Fruit fly (Drosophila melanogaster) whole organism, embryonic: Measurements from ENCODE around the gene CG32983.

Source experiments
- Asciz ChIP-seq: fragments of 200-800 bp; sonication (Bioruptor generic); optimal IDR thresholded peaks from 2 replicates; lab custom pipeline; 2017; ENCODE audit warnings: missing biosample characterization, mild to moderate bottlenecking, missing genetic modification characterization, missing genetic modification reagents
- CG10267 ChIP-seq: fragments of 200-800 bp; sonication (Bioruptor generic); optimal IDR thresholded peaks from 2 replicates; lab custom pipeline; 2018; ENCODE audit warnings: missing biosample characterization, mild to moderate bottlenecking, missing genetic modification characterization, moderate library complexity
- CG10543 ChIP-seq: fragments of 200-800 bp; sonication (Bioruptor generic); optimal IDR thresholded peaks from 3 replicates; lab custom pipeline; 2017; ENCODE audit warnings: missing biosample characterization, mild to moderate bottlenecking, missing genetic modification characterization, moderate library complexity
- CG10959 ChIP-seq: fragments of 200-800 bp; sonication (Bioruptor generic); IDR thresholded peaks from 2 replicates; pipeline ENCODE4 v1.3.6; 2022; ENCODE audit warnings: missing biosample characterization, missing genetic modification characterization
- CG11398 ChIP-seq: fragments of 200-800 bp; sonication (Bioruptor generic); optimal IDR thresholded peaks from 2 replicates; lab custom pipeline; 2016; ENCODE audit warnings: missing biosample characterization, missing genetic modification characterization
- CG11723 ChIP-seq: fragments of 200-800 bp; sonication (Bioruptor generic); optimal IDR thresholded peaks from 2 replicates; lab custom pipeline; 2017; ENCODE audit warnings: missing biosample characterization, mild to moderate bottlenecking, missing genetic modification characterization
- CG12744 ChIP-seq: fragments of 200-800 bp; sonication (Bioruptor generic); optimal IDR thresholded peaks from 2 replicates; lab custom pipeline; 2016; ENCODE audit warnings: missing biosample characterization, missing genetic modification characterization
- CG15011 ChIP-seq: fragments of 200-800 bp; sonication (Bioruptor generic); optimal IDR thresholded peaks from 3 replicates; lab custom pipeline; 2018; ENCODE audit warnings: missing biosample characterization, mild to moderate bottlenecking, missing genetic modification characterization
- CG1602 ChIP-seq: fragments of 200-800 bp; sonication (Bioruptor generic); optimal IDR thresholded peaks from 3 replicates; lab custom pipeline; 2016; ENCODE audit warnings: missing biosample characterization, missing genetic modification characterization
- CG16813 ChIP-seq: fragments of 200-800 bp; sonication (Bioruptor generic); IDR thresholded peaks from 3 replicates; pipeline ENCODE4 v1.3.6; 2022; ENCODE audit warnings: missing biosample characterization, missing genetic modification characterization; ENCODE audit not compliant: partially characterized antibody
- CG17328 ChIP-seq: fragments of 200-800 bp; sonication (Bioruptor generic); IDR thresholded peaks from 2 replicates; pipeline ENCODE4 v1.3.6; 2022; ENCODE audit warnings: missing biosample characterization, missing genetic modification characterization
- CG18599 ChIP-seq: fragments of 200-800 bp; sonication (Bioruptor generic); optimal IDR thresholded peaks from 3 replicates; lab custom pipeline; 2017; ENCODE audit warnings: missing biosample characterization, missing genetic modification characterization, mild to moderate bottlenecking, moderate library complexity, missing genetic modification reagents
- CG2712 ChIP-seq: fragments of 200-800 bp; optimal IDR thresholded peaks from 3 replicates; lab custom pipeline; 2019; ENCODE audit warnings: missing biosample characterization, mild to moderate bottlenecking, missing genetic modification characterization, moderate library complexity
- CG3065 ChIP-seq: fragments of 200-800 bp; sonication (Bioruptor generic); optimal IDR thresholded peaks from 2 replicates; lab custom pipeline; 2016; ENCODE audit warnings: missing biosample characterization, missing genetic modification characterization
- CG4424 ChIP-seq: fragments of 200-800 bp; sonication (Bioruptor generic); optimal IDR thresholded peaks from 3 replicates; lab custom pipeline; 2016; ENCODE audit warnings: missing biosample characterization, missing genetic modification characterization
- CG4820 ChIP-seq: fragments of 200-800 bp; sonication (Bioruptor generic); optimal IDR thresholded peaks from 3 replicates; lab custom pipeline; 2016; ENCODE audit warnings: missing biosample characterization, missing genetic modification characterization
- CG5245 ChIP-seq: fragments of 200-800 bp; sonication (Bioruptor generic); optimal IDR thresholded peaks from 3 replicates; lab custom pipeline; 2016; ENCODE audit warnings: missing biosample characterization, missing genetic modification characterization
- CG6813 ChIP-seq: fragments of 200-800 bp; sonication (Bioruptor generic); optimal IDR thresholded peaks from 2 replicates; lab custom pipeline; 2017; ENCODE audit warnings: missing biosample characterization, missing genetic modification characterization, mild to moderate bottlenecking, moderate library complexity, missing genetic modification reagents
- CG7357 ChIP-seq: fragments of 200-800 bp; sonication (Bioruptor generic); IDR thresholded peaks from 3 replicates; pipeline ENCODE4 v1.3.6; 2022; ENCODE audit warnings: missing biosample characterization, missing genetic modification characterization
- CG7556 ChIP-seq: fragments of 200-800 bp; sonication (Bioruptor generic); optimal IDR thresholded peaks from 2 replicates; lab custom pipeline; 2017; ENCODE audit warnings: missing biosample characterization, mild to moderate bottlenecking, missing genetic modification characterization
- CG7786 ChIP-seq: fragments of 200-800 bp; sonication (Bioruptor generic); optimal IDR thresholded peaks from 2 replicates; lab custom pipeline; 2016; ENCODE audit warnings: missing biosample characterization, missing genetic modification characterization
- CG9797 ChIP-seq: fragments of 200-800 bp; sonication (Bioruptor generic); optimal IDR thresholded peaks from 3 replicates; lab custom pipeline; 2018; ENCODE audit warnings: missing biosample characterization, mild to moderate bottlenecking, missing genetic modification characterization
- CrebB ChIP-seq: fragments of 200-800 bp; sonication (Bioruptor generic); optimal IDR thresholded peaks from 3 replicates; lab custom pipeline; 2018; ENCODE audit warnings: missing biosample characterization, mild to moderate bottlenecking, missing genetic modification characterization
- Dfd ChIP-seq, 2 experiments: fragments of >200 bp; optimal IDR thresholded peaks; 2 replicates each; lab custom pipeline; 2017; ENCODE audit warnings: missing biosample characterization in 2 of 2, missing genetic modification characterization in 2 of 2
- Dip3 ChIP-seq: fragments of 200-800 bp; sonication (Bioruptor generic); optimal IDR thresholded peaks from 3 replicates; lab custom pipeline; 2016; ENCODE audit warnings: missing biosample characterization, missing genetic modification characterization
- Fer2 ChIP-seq: fragments of 200-800 bp; sonication (Bioruptor generic); optimal IDR thresholded peaks from 2 replicates; lab custom pipeline; 2018; ENCODE audit warnings: missing biosample characterization, mild to moderate bottlenecking, missing genetic modification characterization, moderate library complexity
- HHEX ChIP-seq: fragments of 200-800 bp; sonication (Bioruptor generic); optimal IDR thresholded peaks from 3 replicates; lab custom pipeline; 2017; ENCODE audit warnings: missing biosample characterization, mild to moderate bottlenecking, missing genetic modification characterization, missing genetic modification reagents
- HLHmδ ChIP-seq: fragments of 200-800 bp; sonication (Bioruptor generic); optimal IDR thresholded peaks from 2 replicates; lab custom pipeline; 2018; ENCODE audit warnings: missing biosample characterization, mild to moderate bottlenecking, missing genetic modification characterization, moderate library complexity
- Hmx ChIP-seq: fragments of 200-800 bp; sonication (Bioruptor generic); optimal IDR thresholded peaks from 2 replicates; lab custom pipeline; 2016; ENCODE audit warnings: missing biosample characterization, missing genetic modification characterization
- Hr3 ChIP-seq: fragments of 200-800 bp; sonication (Bioruptor generic); optimal IDR thresholded peaks from 3 replicates; lab custom pipeline; 2016; ENCODE audit warnings: missing biosample characterization, missing genetic modification characterization
- Stat92E ChIP-seq, 3 experiments: fragments of >200 bp in 2 of 3; fragments of 200-800 bp in 1 of 3; sonication (Bioruptor generic) in 1 of 3; optimal IDR thresholded peaks; 2 replicates each; lab custom pipeline; 2017 to 2019; ENCODE audit warnings: missing biosample characterization in 3 of 3, missing genetic modification characterization in 3 of 3, mild to moderate bottlenecking in 1 of 3, moderate library complexity in 1 of 3
- Tbp ChIP-seq: fragments of >200 bp; optimal IDR thresholded peaks from 2 replicates; lab custom pipeline; 2018; ENCODE audit warnings: missing biosample characterization, missing genetic modification characterization
- ac ChIP-seq: fragments of 200-800 bp; sonication (Bioruptor generic); optimal IDR thresholded peaks from 3 replicates; lab custom pipeline; 2017; ENCODE audit warnings: missing biosample characterization, mild to moderate bottlenecking, missing genetic modification characterization
- al ChIP-seq: fragments of 200-800 bp; sonication (Bioruptor generic); IDR thresholded peaks from 2 replicates; pipeline ENCODE4 v1.3.6; 2022; ENCODE audit warnings: missing biosample characterization, missing genetic modification characterization
- ara ChIP-seq: fragments of 200-800 bp; sonication (Bioruptor generic); IDR thresholded peaks from 2 replicates; pipeline ENCODE4 v1.3.6; 2022; ENCODE audit warnings: missing biosample characterization, missing genetic modification characterization
- her ChIP-seq: fragments of 200-800 bp; sonication (Bioruptor generic); optimal IDR thresholded peaks from 2 replicates; lab custom pipeline; 2016; ENCODE audit warnings: missing biosample characterization, missing genetic modification characterization
- kah ChIP-seq: fragments of 200-800 bp; sonication (Bioruptor generic); optimal IDR thresholded peaks from 2 replicates; lab custom pipeline; 2018; ENCODE audit warnings: missing biosample characterization, mild to moderate bottlenecking, missing genetic modification characterization
- mam ChIP-seq: fragments of 200-800 bp; sonication (Bioruptor generic); optimal IDR thresholded peaks from 3 replicates; lab custom pipeline; 2016; ENCODE audit warnings: missing biosample characterization, missing genetic modification characterization
- nerfin-1 ChIP-seq: fragments of 200-800 bp; sonication (Bioruptor generic); optimal IDR thresholded peaks from 3 replicates; lab custom pipeline; 2019; ENCODE audit warnings: missing biosample characterization, mild to moderate bottlenecking, missing genetic modification characterization, moderate library complexity
- nmo ChIP-seq: fragments of 200-800 bp; sonication (Bioruptor generic); optimal IDR thresholded peaks from 2 replicates; lab custom pipeline; 2018; ENCODE audit warnings: missing biosample characterization, mild to moderate bottlenecking, missing genetic modification characterization, moderate library complexity
- onecut ChIP-seq: fragments of 200-800 bp; sonication (Bioruptor generic); IDR thresholded peaks from 2 replicates; pipeline ENCODE4 v1.3.6; 2022; ENCODE audit warnings: missing biosample characterization, missing genetic modification characterization
- pnt ChIP-seq: fragments of 200-800 bp; sonication (Bioruptor generic); optimal IDR thresholded peaks from 3 replicates; lab custom pipeline; 2016; ENCODE audit warnings: missing biosample characterization, missing genetic modification characterization
- pros ChIP-seq: fragments of 200-800 bp; sonication (Bioruptor generic); optimal IDR thresholded peaks from 3 replicates; lab custom pipeline; 2019; ENCODE audit warnings: missing biosample characterization, mild to moderate bottlenecking, missing genetic modification characterization, moderate library complexity
- psq ChIP-seq: fragments of 200-800 bp; sonication (Bioruptor generic); optimal IDR thresholded peaks from 2 replicates; lab custom pipeline; 2017; ENCODE audit warnings: missing biosample characterization, missing genetic modification characterization
- run ChIP-seq: fragments of 200-800 bp; sonication (Bioruptor generic); optimal IDR thresholded peaks from 3 replicates; lab custom pipeline; 2018; ENCODE audit warnings: missing biosample characterization, mild to moderate bottlenecking, missing genetic modification characterization
- sens ChIP-seq: fragments of 200-800 bp; sonication (Bioruptor generic); peaks from one replicate; lab custom pipeline; 2016; ENCODE audit warnings: missing biosample characterization, missing genetic modification characterization
- tgo ChIP-seq: fragments of 200-800 bp; sonication (Bioruptor generic); IDR thresholded peaks from 3 replicates; pipeline ENCODE4 v1.3.6; 2022; ENCODE audit warnings: missing biosample characterization, missing genetic modification characterization
- tll ChIP-seq, 2 experiments: fragments of 200-800 bp in 1 of 2; fragments of >200 bp in 1 of 2; sonication (Bioruptor generic) in 1 of 2; optimal IDR thresholded peaks; 2 replicates each; lab custom pipeline; 2017 to 2019; ENCODE audit warnings: missing biosample characterization in 2 of 2, missing genetic modification characterization in 2 of 2, mild to moderate bottlenecking in 1 of 2, moderate library complexity in 1 of 2
- zen2 ChIP-seq: fragments of 200-800 bp; sonication (Bioruptor generic); IDR thresholded peaks from 3 replicates; pipeline ENCODE4 v1.3.6; 2022; ENCODE audit warnings: missing biosample characterization, missing genetic modification characterization; ENCODE audit not compliant: partially characterized antibody
- zfh1 ChIP-seq: fragments of 200-800 bp; sonication (Bioruptor generic); IDR thresholded peaks from 3 replicates; pipeline ENCODE4 v1.3.6; 2022; ENCODE audit warnings: missing biosample characterization, missing genetic modification characterization
- zfh2 ChIP-seq: fragments of 200-800 bp; sonication (Bioruptor generic); optimal IDR thresholded peaks from 2 replicates; lab custom pipeline; 2016; ENCODE audit warnings: missing biosample characterization, missing genetic modification characterization

CG32983 gene

dm6 chr2L:8845931-8846330 lies 19.7 kb upstream of the CG32983 start (continued):
- peak; percentile 91 for TF ChIP-seq her (GFP tag; lab: Kevin White, UChicago)
- TF ChIP-seq nerfin-1 (tag; lab: Kevin White, UChicago), result peak; percentile 26
- peak; percentile 34; the same call in 1 of the 3 replicates for TF ChIP-seq tgo (GFP tag; lab: Robert Waterston, UW)
- peak; percentile 60 for TF ChIP-seq psq (GFP tag; lab: Kevin White, UChicago)
- no peak for TF ChIP-seq Dfd (GFP tag; optimal IDR thresholded peaks at IDR 0.05; lab: Kevin White, UChicago)
- peak; percentile 80 for TF ChIP-seq CG10543 (GFP tag; lab: Kevin White, UChicago)
- TF ChIP-seq Stat92E (GFP tag; optimal IDR thresholded peaks at IDR 0.05; lab: Kevin White, UChicago), result no peak
- TF ChIP-seq Tbp (GFP tag; lab: Kevin White, UChicago), result no peak
- peak; percentile 84 for TF ChIP-seq CG7786
- no peak for TF ChIP-seq pros
- no peak for TF ChIP-seq zen2 (GFP tag; lab: Robert Waterston, UW)
- TF ChIP-seq Hr3, result peak; percentile 57
- no peak for TF ChIP-seq CG7357
- TF ChIP-seq CG10959 (GFP tag; lab: Robert Waterston, UW), result peak; percentile 57; the same call in 1 of the 2 replicates
- TF ChIP-seq CG6813, result peak; percentile 92
- TF ChIP-seq run (tag; lab: Kevin White, UChicago), result no peak
- peak; percentile 56 for TF ChIP-seq CG2712
- peak; percentile 91 for TF ChIP-seq zfh1 (GFP tag; lab: Robert Waterston, UW)
- peak; percentile 75 for TF ChIP-seq ara (GFP tag; lab: Robert Waterston, UW)
- TF ChIP-seq Hmx, result no peak
- TF ChIP-seq CG11723 (GFP tag; lab: Kevin White, UChicago), result peak; percentile 74
- peak; percentile 55 for TF ChIP-seq HHEX (GFP tag; lab: Kevin White, UChicago)
- peak; percentile 86 for TF ChIP-seq CG1602
- no peak for TF ChIP-seq kah
- peak; percentile 55 for TF ChIP-seq onecut (GFP tag; lab: Robert Waterston, UW)
- TF ChIP-seq CG7556 (GFP tag; lab: Kevin White, UChicago), result peak; percentile 77
- no peak for TF ChIP-seq CG4424
- peak; percentile 96 for TF ChIP-seq sens (GFP tag; lab: Kevin White, UChicago)
- TF ChIP-seq tll (GFP tag; optimal IDR thresholded peaks at IDR 0.05; lab: Kevin White, UChicago), result peak in 1 of 2 experiments; percentile 100
- peak; percentile 40 for TF ChIP-seq CG5245 (GFP tag; lab: Kevin White, UChicago)
- TF ChIP-seq CG15011, result peak; percentile 52
- TF ChIP-seq CG11398 (GFP tag; lab: Kevin White, UChicago), result peak; percentile 94
- TF ChIP-seq HLHmδ (GFP tag; lab: Kevin White, UChicago), result peak; percentile 29
- peak; percentile 86 for TF ChIP-seq CG18599 (GFP tag; lab: Kevin White, UChicago)
- peak; percentile 92 for TF ChIP-seq ac (GFP tag; lab: Kevin White, UChicago)
- peak; percentile 44 for TF ChIP-seq CG4820 (GFP tag; lab: Kevin White, UChicago)
- TF ChIP-seq Fer2, result no peak
- TF ChIP-seq CG3065 (GFP tag; lab: Kevin White, UChicago), result peak; percentile 85
- TF ChIP-seq nmo (GFP tag; lab: Kevin White, UChicago), result no peak
- TF ChIP-seq Asciz (GFP tag; lab: Kevin White, UChicago), result peak; percentile 67
- peak; percentile 69 for TF ChIP-seq CG12744 (GFP tag; lab: Kevin White, UChicago)
- TF ChIP-seq CG17328 (GFP tag; lab: Robert Waterston, UW), result peak; percentile 78
- no peak for TF ChIP-seq CG9797
- peak; percentile 50 for TF ChIP-seq pnt (GFP tag; lab: Kevin White, UChicago)
- TF ChIP-seq Dip3 (GFP tag; lab: Kevin White, UChicago), result peak; percentile 56
- TF ChIP-seq CrebB (tag; lab: Kevin White, UChicago), result peak; percentile 89
- TF ChIP-seq CG16813, result no peak
- TF ChIP-seq zfh2 (GFP tag; lab: Kevin White, UChicago), result peak; percentile 61
- TF ChIP-seq CG10267 (tag; lab: Kevin White, UChicago), result peak; percentile 30
- TF ChIP-seq mam, result peak; percentile 49
- no peak for TF ChIP-seq al (GFP tag; lab: Robert Waterston, UW)
